Fruit fly (Drosophila melanogaster) Kc167 (cell line): ENCODE measurements around the gene CG42507.

Experiments
- Myc ChIP-seq: fragments of >200 bp; optimal IDR thresholded peaks from 2 replicates; lab custom pipeline; 2017; ENCODE audit warnings: missing external identifiers
- Sin3A ChIP-seq: fragments of >200 bp; optimal IDR thresholded peaks from 2 replicates; lab custom pipeline; 2018; ENCODE audit warnings: missing external identifiers
- h ChIP-seq: fragments of >200 bp; optimal IDR thresholded peaks from 3 replicates; lab custom pipeline; 2018; ENCODE audit warnings: missing external identifiers
- insv ChIP-seq: fragments of >200 bp; optimal IDR thresholded peaks from 3 replicates; lab custom pipeline; 2018; ENCODE audit warnings: missing external identifiers
- psq ChIP-seq: fragments of >200 bp; optimal IDR thresholded peaks from 2 replicates; lab custom pipeline; 2017; ENCODE audit warnings: missing external identifiers
- ttk ChIP-seq: sonication (Bioruptor generic); optimal IDR thresholded peaks from 2 replicates; lab custom pipeline; 2017; ENCODE audit warnings: missing external identifiers

The CG42507 gene

dm6 chr3L:14784241-14784948 lies 26.6 kb upstream of the CG42507 start:
- TF ChIP-seq psq (lab: Kevin White, UChicago), result no peak
- no peak for TF ChIP-seq Sin3A
- no peak for TF ChIP-seq ttk (lab: Kevin White, UChicago)
- no peak for TF ChIP-seq h (lab: Kevin White, UChicago)
- no peak for TF ChIP-seq insv (lab: Kevin White, UChicago)

- TF ChIP-seq Sin3A (no peak), ttk (lab: Kevin White, UChicago) (no peak), insv (lab: Kevin White, UChicago) (no peak), Myc (lab: Kevin White, UChicago) (no peak), h (lab: Kevin White, UChicago) (no peak), psq (lab: Kevin White, UChicago) (no peak)
Measured at dm6 chr3L:14783363-14783627, 25.5 kb upstream of the CG42507 start.

dm6 chr3L:14782626-14783362 lies 25.0 kb upstream of the CG42507 start:
- no peak for TF ChIP-seq psq (lab: Kevin White, UChicago)
- TF ChIP-seq ttk (lab: Kevin White, UChicago), result no peak
- no peak for TF ChIP-seq h (lab: Kevin White, UChicago)
- no peak for TF ChIP-seq Myc (lab: Kevin White, UChicago)

dm6 chr3L:14781863-14782218 lies 24.1 kb upstream of the CG42507 start:
- TF ChIP-seq h (lab: Kevin White, UChicago) (no peak), Sin3A (no peak), psq (lab: Kevin White, UChicago) (no peak), insv (lab: Kevin White, UChicago) (no peak), ttk (lab: Kevin White, UChicago) (no peak), Myc (lab: Kevin White, UChicago) (no peak)

- TF ChIP-seq insv (lab: Kevin White, UChicago) (no peak), Sin3A (no peak), ttk (lab: Kevin White, UChicago) (no peak), psq (lab: Kevin White, UChicago) (no peak)
Measured at dm6 chr3L:14781082-14781862, 23.5 kb upstream of the CG42507 start.

dm6 chr3L:14780187-14780586 lies 22.4 kb upstream of the CG42507 start:
- TF ChIP-seq Myc (lab: Kevin White, UChicago) (no peak), ttk (lab: Kevin White, UChicago) (no peak), Sin3A (no peak), psq (lab: Kevin White, UChicago) (no peak), insv (lab: Kevin White, UChicago) (no peak), h (lab: Kevin White, UChicago) (no peak)

- TF ChIP-seq insv (lab: Kevin White, UChicago), result no peak
- no peak for TF ChIP-seq h (lab: Kevin White, UChicago)
- TF ChIP-seq Sin3A, result no peak
- TF ChIP-seq Myc (lab: Kevin White, UChicago), result no peak
- no peak for TF ChIP-seq ttk (lab: Kevin White, UChicago)
- no peak for TF ChIP-seq psq (lab: Kevin White, UChicago)
Measured at dm6 chr3L:14779289-14779688, 21.5 kb upstream of the CG42507 start.

- TF ChIP-seq Sin3A, result no peak
- no peak for TF ChIP-seq h (lab: Kevin White, UChicago)
- no peak for TF ChIP-seq insv (lab: Kevin White, UChicago)
- no peak for TF ChIP-seq psq (lab: Kevin White, UChicago)
- no peak for TF ChIP-seq Myc (lab: Kevin White, UChicago)
- TF ChIP-seq ttk (lab: Kevin White, UChicago), result no peak
Measured at dm6 chr3L:14775711-14776660, 18.2 kb upstream of the CG42507 start, which contains the start of gene mop. Gene mop (minus strand): TSS chr3L:14776129.

- TF ChIP-seq h (lab: Kevin White, UChicago) (no peak), ttk (lab: Kevin White, UChicago) (no peak), Sin3A (no peak), psq (lab: Kevin White, UChicago) (no peak), insv (lab: Kevin White, UChicago) (no peak), Myc (lab: Kevin White, UChicago) (no peak)
Measured at dm6 chr3L:14769183-14769582, 11.4 kb upstream of the CG42507 start, which contains the start of gene Mgat4b. Gene Mgat4b (minus strand): TSS chr3L:14769283.

- TF ChIP-seq Myc (lab: Kevin White, UChicago) (no peak), psq (lab: Kevin White, UChicago) (no peak), Sin3A (no peak), insv (lab: Kevin White, UChicago) (no peak), h (lab: Kevin White, UChicago) (no peak), ttk (lab: Kevin White, UChicago) (no peak)
Measured at dm6 chr3L:14761837-14762785, 4.3 kb upstream of the CG42507 start, which contains the start of the genes Tsen34 and Mgat4a. Gene Tsen34 (minus strand): TSS chr3L:14761844. Gene Mgat4a (plus strand): TSS chr3L:14762028.
